Worm (Caenorhabditis elegans): ENCODE measurements around the gene H09F14.1.

ce11 chrV:10656958-10657357, 41.6 kb upstream of the H09F14.1 start, which contains the start of gene ugt-34:
- TF ChIP-seq hlh-15 (tag; optimal IDR thresholded peaks at IDR 0.05) (no peak), ama-1 (optimal IDR thresholded peaks at IDR 0.05) (no peak)
